Worm (Caenorhabditis elegans) whole organism, mixed stage, embryonic: ENCODE data around the gene C10C6.7.

Experiments
- ces-1 ChIP-seq: fragments of 150-350 bp; optimal IDR thresholded peaks from 2 replicates; lab custom pipeline; 2014; ENCODE audit warnings: missing biosample characterization, missing genetic modification reagents, missing genetic modification characterization
- nhr-237 ChIP-seq: fragments of 150-350 bp; optimal IDR thresholded peaks from 2 replicates; lab custom pipeline; 2014; ENCODE audit warnings: missing biosample characterization, missing genetic modification characterization
- sptf-1 ChIP-seq: sonication (generic microtip); optimal IDR thresholded peaks from 2 replicates; lab custom pipeline; 2017; ENCODE audit warnings: mild to moderate bottlenecking, missing genetic modification characterization, moderate library complexity, missing compliant biosample characterization

ce11 chrIV:11498169-11498568 is 30.9 kb upstream of the C10C6.7 start, which contains the start of gene sms-1:
- TF ChIP-seq sptf-1 (tag; lab: Kevin White, UChicago) (no peak), ces-1 (GFP tag; lab: Kevin White, UChicago) (no peak), nhr-237 (tag; lab: Kevin White, UChicago) (no peak)
